Fruit fly (Drosophila melanogaster): ENCODE measurements around the gene CG45064.

- TF ChIP-seq cnc (optimal IDR thresholded peaks at IDR 0.05) = no peak
- TF ChIP-seq cic (GFP tag; optimal IDR thresholded peaks at IDR 0.05) = no peak
- no peak for TF ChIP-seq CG12768 (GFP tag; optimal IDR thresholded peaks at IDR 0.05)
- no peak for TF ChIP-seq ovo (GFP tag; optimal IDR thresholded peaks at IDR 0.05)
- no peak for TF ChIP-seq kay (GFP tag; ENCODE audit: borderline replicate concordance)
- no peak for TF ChIP-seq CG11617 (GFP tag; optimal IDR thresholded peaks at IDR 0.05)
- TF ChIP-seq CG1620 (GFP tag; optimal IDR thresholded peaks at IDR 0.05) = no peak
- no peak for TF ChIP-seq CG33017 (tag; optimal IDR thresholded peaks at IDR 0.05)
- TF ChIP-seq CG7101 (tag; optimal IDR thresholded peaks at IDR 0.05) = no peak
- no peak for TF ChIP-seq CG14711 (tag; optimal IDR thresholded peaks at IDR 0.05)
- no peak for TF ChIP-seq CG5204 (GFP tag; optimal IDR thresholded peaks at IDR 0.05)
These were observed 15.5 kb downstream of the CG45064 start for dm6 chrX:14866911-14867310.
